Fruit fly (Drosophila melanogaster): Measurements from ENCODE around the gene Pus10.

Gene Pus10

dm6 chr2L:161453-162175, 6.5 kb upstream of the Pus10 start (continued):
- TF ChIP-seq wek (GFP tag; optimal IDR thresholded peaks at IDR 0.05) (peak; percentile 31), CG9817 (tag; optimal IDR thresholded peaks at IDR 0.05) (no peak), CG17385 (GFP tag; optimal IDR thresholded peaks at IDR 0.05) (peak; percentile 61), CG32532 (GFP tag; IDR thresholded peaks at IDR 0.05) (no peak), CG15696 (tag; optimal IDR thresholded peaks at IDR 0.05) (peak; percentile 51), CG2712 (tag; optimal IDR thresholded peaks at IDR 0.05) (peak; percentile 16), kah (GFP tag; optimal IDR thresholded peaks at IDR 0.05) (peak; percentile 8), BEAF-32 (GFP tag; optimal IDR thresholded peaks at IDR 0.05) (no peak), chif (GFP tag; optimal IDR thresholded peaks at IDR 0.05) (no peak), CG8089 (GFP tag; optimal IDR thresholded peaks at IDR 0.05) (no peak), CG17568 (GFP tag; optimal IDR thresholded peaks at IDR 0.05) (no peak), HLH4C (GFP tag; IDR thresholded peaks at IDR 0.05; ENCODE audit: partially characterized antibody) (no peak), Hmr (GFP tag; optimal IDR thresholded peaks at IDR 0.05) (peak; percentile 50), sug (tag; optimal IDR thresholded peaks at IDR 0.05) (peak; percentile 72), CG12071 (GFP tag; optimal IDR thresholded peaks at IDR 0.05) (peak; percentile 32), zen (tag; optimal IDR thresholded peaks at IDR 0.05) (peak; percentile 80), CG34376 (GFP tag; optimal IDR thresholded peaks at IDR 0.05) (peak; percentile 85), odd (GFP tag; optimal IDR thresholded peaks at IDR 0.05) (peak; percentile 42), Hr51 (GFP tag; optimal IDR thresholded peaks at IDR 0.05) (peak; percentile 36 to 71), insv (GFP tag; optimal IDR thresholded peaks at IDR 0.05) (peak in 1 of 2 experiments; percentile 47), pfk (GFP tag; optimal IDR thresholded peaks at IDR 0.05) (peak; percentile 61), Optix (GFP tag; IDR thresholded peaks at IDR 0.05) (no peak), chm (GFP tag; IDR thresholded peaks at IDR 0.05) (no peak), CG5180 (GFP tag; optimal IDR thresholded peaks at IDR 0.05) (peak; percentile 30), oc (tag; optimal IDR thresholded peaks at IDR 0.05) (peak; percentile 68), Stat92E (GFP tag; optimal IDR thresholded peaks at IDR 0.05) (peak in 2 of 3 experiments; percentile 71 to 72), Xbp1 (GFP tag; optimal IDR thresholded peaks at IDR 0.05) (peak; percentile 36), onecut (GFP tag; IDR thresholded peaks at IDR 0.05) (peak; percentile 82), Side (GFP tag; optimal IDR thresholded peaks at IDR 0.05) (peak; percentile 14), Nf-YB (GFP tag; optimal IDR thresholded peaks at IDR 0.05) (peak; percentile 40), z (GFP tag; IDR thresholded peaks at IDR 0.05) (no peak), CG12942 (GFP tag; optimal IDR thresholded peaks at IDR 0.05) (peak; percentile 1), CG12299 (tag; optimal IDR thresholded peaks at IDR 0.05) (peak; percentile 64), fru (optimal IDR thresholded peaks at IDR 0.05) (no peak), CG3281 (GFP tag; optimal IDR thresholded peaks at IDR 0.05) (peak; percentile 66), hth (optimal IDR thresholded peaks at IDR 0.05) (no peak), lilli (GFP tag; optimal IDR thresholded peaks at IDR 0.05) (no peak), CG8290 (GFP tag; optimal IDR thresholded peaks at IDR 0.05) (no peak), CG8290 (tag; optimal IDR thresholded peaks at IDR 0.05) (peak; percentile 14 to 62), CG7987 (GFP tag; optimal IDR thresholded peaks at IDR 0.05) (peak; percentile 69), CG7271 (tag; optimal IDR thresholded peaks at IDR 0.05) (peak; percentile 34), croc (GFP tag; conservative IDR thresholded peaks at IDR 0.05) (no peak), CG18619 (GFP tag; optimal IDR thresholded peaks at IDR 0.05) (peak; percentile 51), CG10543 (GFP tag; optimal IDR thresholded peaks at IDR 0.05) (peak; percentile 94), Med (GFP tag) (peak; percentile 76), CG6254 (GFP tag; optimal IDR thresholded peaks at IDR 0.05) (peak; percentile 7), twi (tag; optimal IDR thresholded peaks at IDR 0.05) (peak; percentile 55), kni (GFP tag; optimal IDR thresholded peaks at IDR 0.05) (peak; percentile 99), Fer1 (GFP tag; optimal IDR thresholded peaks at IDR 0.05) (peak; percentile 52)

All from whole organism, embryonic.